Fruit fly (Drosophila melanogaster): ENCODE results near the gene CG42240.

Gene CG42240

dm6 chrX:6351917-6352768 is 21.5 kb downstream of the CG42240 start:
- no peak for TF ChIP-seq Ets98B (GFP tag; IDR thresholded peaks at IDR 0.05)
- no peak; the same call in 1 of the 2 replicates for TF ChIP-seq CG12605 (GFP tag; IDR thresholded peaks at IDR 0.05)
- TF ChIP-seq CG32121 (GFP tag; IDR thresholded peaks at IDR 0.05), result peak; percentile 44; the same call in 1 of the 2 replicates
- no peak for TF ChIP-seq CG15710 (tag; optimal IDR thresholded peaks at IDR 0.05)
- no peak for TF ChIP-seq CG13204 (GFP tag; optimal IDR thresholded peaks at IDR 0.05)
- no peak for TF ChIP-seq CG17806 (tag; optimal IDR thresholded peaks at IDR 0.05)
- no peak for TF ChIP-seq CG9948 (tag; optimal IDR thresholded peaks at IDR 0.05)
- TF ChIP-seq CG10348 (GFP tag; IDR thresholded peaks at IDR 0.05), result no peak
- no peak for TF ChIP-seq gl (tag; optimal IDR thresholded peaks at IDR 0.05)
- TF ChIP-seq fd96Ca (GFP tag; IDR thresholded peaks at IDR 0.05), result peak; percentile 50; the same call in 2 of the 3 replicates
- TF ChIP-seq rn (GFP tag; IDR thresholded peaks at IDR 0.05), result no peak
- peak; percentile 2 for TF ChIP-seq CG8159 (tag; optimal IDR thresholded peaks at IDR 0.05)
- peak; percentile 3 for TF ChIP-seq Pif1B (GFP tag; optimal IDR thresholded peaks at IDR 0.05)
- peak; percentile 44; the same call in 1 of the 3 replicates for TF ChIP-seq CG4496 (GFP tag; IDR thresholded peaks at IDR 0.05)
- no peak for TF ChIP-seq EcR (GFP tag; optimal IDR thresholded peaks at IDR 0.05)
- peak; percentile 16 for TF ChIP-seq CG8301 (tag; optimal IDR thresholded peaks at IDR 0.05)
- TF ChIP-seq Snoo (tag; optimal IDR thresholded peaks at IDR 0.05), result no peak
- no peak for TF ChIP-seq CG34367 (tag; optimal IDR thresholded peaks at IDR 0.05)
- TF ChIP-seq Pif1A (GFP tag; optimal IDR thresholded peaks at IDR 0.05), result no peak
- TF ChIP-seq CG14655 (GFP tag; optimal IDR thresholded peaks at IDR 0.05), result no peak
- TF ChIP-seq D1 (tag; optimal IDR thresholded peaks at IDR 0.05), result no peak

- TF ChIP-seq CG13204 (GFP tag; optimal IDR thresholded peaks at IDR 0.05), result no peak
- no peak for TF ChIP-seq D1 (tag; optimal IDR thresholded peaks at IDR 0.05)
- no peak for TF ChIP-seq Snoo (tag; optimal IDR thresholded peaks at IDR 0.05)
- peak; percentile 38 for TF ChIP-seq EcR (GFP tag; optimal IDR thresholded peaks at IDR 0.05)
Observed at dm6 chrX:6352769-6353612, 22.3 kb downstream of the CG42240 start.

- TF ChIP-seq Pif1B (GFP tag; optimal IDR thresholded peaks at IDR 0.05) (peak; percentile 23), CG8159 (tag; optimal IDR thresholded peaks at IDR 0.05) (peak; percentile 71), CG17806 (tag; optimal IDR thresholded peaks at IDR 0.05) (peak; percentile 49), EcR (GFP tag; optimal IDR thresholded peaks at IDR 0.05) (no peak), rn (GFP tag; IDR thresholded peaks at IDR 0.05) (0 out of 2 replicates have a peak, but pooled peaks have one; percentile 23), Pif1A (GFP tag; optimal IDR thresholded peaks at IDR 0.05) (peak; percentile 48), Ets98B (GFP tag; IDR thresholded peaks at IDR 0.05) (peak; percentile 34), CG8301 (tag; optimal IDR thresholded peaks at IDR 0.05) (peak; percentile 72), CG15710 (tag; optimal IDR thresholded peaks at IDR 0.05) (peak; percentile 59), CG9948 (tag; optimal IDR thresholded peaks at IDR 0.05) (peak; percentile 51), CG13204 (GFP tag; optimal IDR thresholded peaks at IDR 0.05) (no peak), CG4496 (GFP tag; IDR thresholded peaks at IDR 0.05) (peak; percentile 61; the same call in 2 of the 3 replicates), CG34367 (tag; optimal IDR thresholded peaks at IDR 0.05) (peak; percentile 10), fd96Ca (GFP tag; IDR thresholded peaks at IDR 0.05) (no peak), CG32121 (GFP tag; IDR thresholded peaks at IDR 0.05) (peak; percentile 71), CG10348 (GFP tag; IDR thresholded peaks at IDR 0.05) (no peak), CG14655 (GFP tag; optimal IDR thresholded peaks at IDR 0.05) (peak; percentile 78), Snoo (tag; optimal IDR thresholded peaks at IDR 0.05) (peak; percentile 72), D1 (tag; optimal IDR thresholded peaks at IDR 0.05) (no peak)
Observed at dm6 chrX:6353613-6353986, 23.0 kb downstream of the CG42240 start.

- TF ChIP-seq CG10348 (GFP tag; IDR thresholded peaks at IDR 0.05), result no peak
- TF ChIP-seq CG8301 (tag; optimal IDR thresholded peaks at IDR 0.05), result no peak
- TF ChIP-seq fd96Ca (GFP tag; IDR thresholded peaks at IDR 0.05), result no peak
- no peak for TF ChIP-seq CG14655 (GFP tag; optimal IDR thresholded peaks at IDR 0.05)
- no peak for TF ChIP-seq CG32121 (GFP tag; IDR thresholded peaks at IDR 0.05)
- no peak for TF ChIP-seq CG17806 (tag; optimal IDR thresholded peaks at IDR 0.05)
- TF ChIP-seq CG4496 (GFP tag; IDR thresholded peaks at IDR 0.05), result no peak
- no peak for TF ChIP-seq gl (tag; optimal IDR thresholded peaks at IDR 0.05)
- no peak for TF ChIP-seq CG15710 (tag; optimal IDR thresholded peaks at IDR 0.05)
- TF ChIP-seq Ets98B (GFP tag; IDR thresholded peaks at IDR 0.05), result no peak
- no peak for TF ChIP-seq CG12605 (GFP tag; IDR thresholded peaks at IDR 0.05)
- no peak for TF ChIP-seq CG8159 (tag; optimal IDR thresholded peaks at IDR 0.05)
- TF ChIP-seq rn (GFP tag; IDR thresholded peaks at IDR 0.05), result no peak
- no peak for TF ChIP-seq CG34367 (tag; optimal IDR thresholded peaks at IDR 0.05)
- no peak for TF ChIP-seq Pif1B (GFP tag; optimal IDR thresholded peaks at IDR 0.05)
- no peak for TF ChIP-seq CG13204 (GFP tag; optimal IDR thresholded peaks at IDR 0.05)
- no peak for TF ChIP-seq EcR (GFP tag; optimal IDR thresholded peaks at IDR 0.05)
- no peak for TF ChIP-seq Pif1A (GFP tag; optimal IDR thresholded peaks at IDR 0.05)
- TF ChIP-seq Snoo (tag; optimal IDR thresholded peaks at IDR 0.05), result no peak
Observed at dm6 chrX:6354163-6354562, 23.5 kb downstream of the CG42240 start.

- no peak for TF ChIP-seq D1 (tag; optimal IDR thresholded peaks at IDR 0.05)
- TF ChIP-seq CG9948 (tag; optimal IDR thresholded peaks at IDR 0.05), result no peak
- no peak for TF ChIP-seq CG34367 (tag; optimal IDR thresholded peaks at IDR 0.05)
- TF ChIP-seq Snoo (tag; optimal IDR thresholded peaks at IDR 0.05), result no peak
Observed at dm6 chrX:6355090-6355679, 24.5 kb downstream of the CG42240 start.

All from whole organism, pupa.